Worm (Caenorhabditis elegans) whole organism, L4 larva: Measurements from ENCODE around the gene D1044.6.

ENCODE experiments used
- F49E8.2 ChIP-seq: sonication (generic microtip); optimal IDR thresholded peaks from 2 replicates; lab custom pipeline; 2016; ENCODE audit warnings: missing compliant biosample characterization, mild to moderate bottlenecking, missing genetic modification characterization, borderline replicate concordance
- R02D3.7 ChIP-seq: fragments of 150-350 bp; sonication (generic microtip); optimal IDR thresholded peaks from 3 replicates; lab custom pipeline; 2014; ENCODE audit warnings: missing biosample characterization, missing genetic modification characterization
- ZK546.5 ChIP-seq, 2 experiments: sonication (generic microtip); optimal IDR thresholded peaks; 2 replicates each; lab custom pipeline; 2017; ENCODE audit warnings: missing biosample characterization in 2 of 2, missing genetic modification characterization in 2 of 2
- egl-27 ChIP-seq: sonication (generic microtip); optimal IDR thresholded peaks from 3 replicates; lab custom pipeline; 2017; ENCODE audit warnings: missing biosample characterization, missing genetic modification reagents, missing genetic modification characterization
- fos-1 ChIP-seq: fragments of 150-350 bp; optimal IDR thresholded peaks from 2 replicates; lab custom pipeline; 2014; ENCODE audit warnings: missing biosample characterization, missing genetic modification characterization
- jun-1 ChIP-seq: fragments of 150-350 bp; optimal IDR thresholded peaks from 2 replicates; lab custom pipeline; 2014; ENCODE audit warnings: missing biosample characterization, missing genetic modification reagents, missing genetic modification characterization
- lir-3 ChIP-seq: sonication (generic microtip); optimal IDR thresholded peaks from 2 replicates; lab custom pipeline; 2016; ENCODE audit warnings: mild to moderate bottlenecking, missing genetic modification characterization, missing compliant biosample characterization
- nhr-11 ChIP-seq: fragments of 150-350 bp; optimal IDR thresholded peaks from 2 replicates; lab custom pipeline; 2014; ENCODE audit warnings: missing biosample characterization, missing genetic modification characterization
- nhr-111 ChIP-seq: fragments of 200-800 bp; sonication (Bioruptor generic); optimal IDR thresholded peaks from 2 replicates; lab custom pipeline; 2018; ENCODE audit warnings: mild to moderate bottlenecking, missing genetic modification characterization, missing compliant biosample characterization
- nhr-76 ChIP-seq: fragments of 150-350 bp; optimal IDR thresholded peaks from 2 replicates; lab custom pipeline; 2014; ENCODE audit warnings: missing biosample characterization, missing genetic modification characterization
- nhr-77 ChIP-seq: fragments of 150-350 bp; optimal IDR thresholded peaks from 2 replicates; lab custom pipeline; 2014; ENCODE audit warnings: missing biosample characterization, missing genetic modification characterization
- pha-4 ChIP-seq, 2 experiments: fragments of 150-350 bp in 1 of 2; fragments of 200-800 bp in 1 of 2; sonication (Bioruptor generic) in 1 of 2; IDR thresholded peaks in 1 of 2; optimal IDR thresholded peaks in 1 of 2; 2 replicates each; pipeline versions ENCODE4 v1.3.6 to Lab custom; 2014 to 2022; ENCODE audit warnings: missing genetic modification characterization in 2 of 2, missing genetic modification reagents in 2 of 2, missing biosample characterization in 1 of 2, missing compliant biosample characterization in 1 of 2
- snpc-4 ChIP-seq: fragments of 150-350 bp; optimal IDR thresholded peaks from 2 replicates; lab custom pipeline; 2014; ENCODE audit warnings: missing biosample characterization, missing genetic modification characterization
- unc-62 ChIP-seq, 3 experiments: fragments of 150-350 bp in 1 of 3; sonication (generic microtip); optimal IDR thresholded peaks in 2 of 3; peaks in 1 of 3; 1 replicate in 1 of 3; 2 replicates in 2 of 3; lab custom pipeline; 2014 to 2017; ENCODE audit warnings: missing biosample characterization in 3 of 3, missing genetic modification characterization in 3 of 3, missing genetic modification reagents in 3 of 3, missing genotype in 1 of 3

ce11 chrIII:5550193-5550592, 7.2 kb upstream of the D1044.6 start:
- TF ChIP-seq snpc-4 (no peak), fos-1 (tag; lab: Kevin White, UChicago) (no peak), nhr-76 (tag; lab: Kevin White, UChicago) (no peak), lir-3 (no peak), egl-27 (tag; lab: Kevin White, UChicago) (no peak), pha-4 (GFP tag; IDR thresholded peaks at IDR 0.05; lab: Robert Waterston, UW) (no peak), pha-4 (tag; optimal IDR thresholded peaks at IDR 0.05; lab: Kevin White, UChicago) (no peak), nhr-77 (no peak), F49E8.2 (tag; lab: Kevin White, UChicago) (no peak), nhr-11 (no peak), R02D3.7 (tag; lab: Kevin White, UChicago) (no peak), nhr-111 (no peak), jun-1 (tag; lab: Kevin White, UChicago) (no peak), ZK546.5 (tag; optimal IDR thresholded peaks at IDR 0.05; lab: Kevin White, UChicago) (no peak), unc-62 (GFP tag; optimal IDR thresholded peaks at IDR 0.05 in 1 of 2; lab: Kevin White, UChicago) (peak in 1 of 2 experiments; percentile 61), unc-62 (tag; optimal IDR thresholded peaks at IDR 0.05; lab: Kevin White, UChicago) (no peak)
